Fruit fly (Drosophila melanogaster) whole organism, embryonic: ENCODE results near the gene CG12948.

Experiments
- B-H1 ChIP-seq: fragments of 200-800 bp; sonication (Bioruptor generic); IDR thresholded peaks from 3 replicates; pipeline ENCODE4 v1.3.6; 2022; ENCODE audit warnings: missing biosample characterization, missing genetic modification characterization
- CG10267 ChIP-seq: fragments of 200-800 bp; sonication (Bioruptor generic); optimal IDR thresholded peaks from 2 replicates; lab custom pipeline; 2018; ENCODE audit warnings: missing biosample characterization, mild to moderate bottlenecking, missing genetic modification characterization, moderate library complexity
- CG11456 ChIP-seq: fragments of 200-800 bp; sonication (Bioruptor generic); IDR thresholded peaks from 3 replicates; pipeline ENCODE4 v1.3.6; 2022; ENCODE audit warnings: missing biosample characterization, missing genetic modification characterization
- CG12071 ChIP-seq: fragments of 200-800 bp; sonication (Bioruptor generic); optimal IDR thresholded peaks from 3 replicates; lab custom pipeline; 2018; ENCODE audit warnings: missing biosample characterization, mild to moderate bottlenecking, missing genetic modification characterization
- CG13775 ChIP-seq: fragments of 200-800 bp; sonication (Bioruptor generic); optimal IDR thresholded peaks from 3 replicates; lab custom pipeline; 2017; ENCODE audit warnings: missing biosample characterization, mild to moderate bottlenecking, missing genetic modification characterization
- CG14050 ChIP-seq: fragments of 200-800 bp; sonication (Bioruptor generic); IDR thresholded peaks from 3 replicates; pipeline ENCODE4 v1.3.6; 2022; ENCODE audit warnings: missing biosample characterization, missing genetic modification characterization
- CG17361 ChIP-seq: fragments of 200-800 bp; sonication (Bioruptor generic); IDR thresholded peaks from 3 replicates; pipeline ENCODE4 v1.3.6; 2022; ENCODE audit warnings: missing biosample characterization, missing genetic modification characterization
- CG2120 ChIP-seq: fragments of 200-800 bp; sonication (Bioruptor generic); optimal IDR thresholded peaks from 3 replicates; lab custom pipeline; 2016; ENCODE audit warnings: missing biosample characterization, missing genetic modification characterization
- CG2199 ChIP-seq: fragments of 200-800 bp; sonication (Bioruptor generic); IDR thresholded peaks from 3 replicates; pipeline ENCODE4 v1.3.6; 2022; ENCODE audit warnings: missing biosample characterization, missing genetic modification characterization
- CG3281 ChIP-seq: fragments of 200-800 bp; sonication (Bioruptor generic); optimal IDR thresholded peaks from 3 replicates; lab custom pipeline; 2017; ENCODE audit warnings: missing biosample characterization, mild to moderate bottlenecking, missing genetic modification characterization
- CG4404 ChIP-seq: fragments of 200-800 bp; sonication (Bioruptor generic); IDR thresholded peaks from 2 replicates; pipeline ENCODE4 v1.3.6; 2022; ENCODE audit warnings: missing biosample characterization, missing genetic modification characterization
- CG7271 ChIP-seq: fragments of 200-800 bp; sonication (Bioruptor generic); optimal IDR thresholded peaks from 2 replicates; lab custom pipeline; 2018; ENCODE audit warnings: missing biosample characterization, mild to moderate bottlenecking, missing genetic modification characterization, moderate library complexity
- CG7372 ChIP-seq: fragments of 200-800 bp; sonication (Bioruptor generic); IDR thresholded peaks from 2 replicates; pipeline ENCODE4 v1.3.6; 2022; ENCODE audit warnings: missing biosample characterization, missing genetic modification characterization
- CG7987 ChIP-seq: fragments of 200-800 bp; sonication (Bioruptor generic); optimal IDR thresholded peaks from 2 replicates; lab custom pipeline; 2018; ENCODE audit warnings: missing biosample characterization, mild to moderate bottlenecking, missing genetic modification characterization, moderate library complexity
- CG8359 ChIP-seq: fragments of 200-800 bp; sonication (Bioruptor generic); optimal IDR thresholded peaks from 2 replicates; lab custom pipeline; 2017; ENCODE audit warnings: missing biosample characterization, mild to moderate bottlenecking, missing genetic modification characterization, borderline replicate concordance
- CG8478 ChIP-seq: fragments of >200 bp; optimal IDR thresholded peaks from 2 replicates; lab custom pipeline; 2018
- CG8944 ChIP-seq: fragments of 200-800 bp; sonication (Bioruptor generic); optimal IDR thresholded peaks from 3 replicates; lab custom pipeline; 2016; ENCODE audit warnings: missing biosample characterization, missing genetic modification characterization
- Deaf1 ChIP-seq: fragments of 200-800 bp; optimal IDR thresholded peaks from 3 replicates; lab custom pipeline; 2019; ENCODE audit warnings: missing biosample characterization, mild to moderate bottlenecking, missing genetic modification characterization, moderate library complexity
- Fer1 ChIP-seq: fragments of 200-800 bp; sonication (Bioruptor generic); optimal IDR thresholded peaks from 2 replicates; lab custom pipeline; 2017; ENCODE audit warnings: missing biosample characterization, mild to moderate bottlenecking, missing genetic modification characterization
- Gug ChIP-seq: fragments of 200-800 bp; sonication (Bioruptor generic); IDR thresholded peaks from 4 replicates; pipeline ENCODE4 v1.3.6; 2022; ENCODE audit warnings: missing biosample characterization, missing genetic modification characterization
- Hmr ChIP-seq: fragments of 200-800 bp; sonication (Bioruptor generic); optimal IDR thresholded peaks from 3 replicates; lab custom pipeline; 2017; ENCODE audit warnings: mild to moderate bottlenecking, missing biosample characterization, missing genetic modification reagents, missing genetic modification characterization
- Hsf ChIP-seq: fragments of 200-800 bp; sonication (Bioruptor generic); optimal IDR thresholded peaks from 3 replicates; lab custom pipeline; 2016; ENCODE audit warnings: missing biosample characterization, missing genetic modification characterization
- Lim3 ChIP-seq: fragments of 200-800 bp; sonication (Bioruptor generic); IDR thresholded peaks from 2 replicates; pipeline ENCODE4 v1.3.6; 2022; ENCODE audit warnings: missing biosample characterization, missing genetic modification characterization
- Mes4 ChIP-seq: fragments of 200-800 bp; sonication (Bioruptor generic); optimal IDR thresholded peaks from 2 replicates; lab custom pipeline; 2016; ENCODE audit warnings: missing biosample characterization, missing genetic modification characterization
- Ptx1 ChIP-seq: fragments of 200-800 bp; sonication (Bioruptor generic); IDR thresholded peaks from 2 replicates; pipeline ENCODE4 v1.3.6; 2022; ENCODE audit warnings: missing biosample characterization, missing genetic modification characterization
- Sox102F ChIP-seq: fragments of 200-800 bp; sonication (Bioruptor generic); optimal IDR thresholded peaks from 2 replicates; lab custom pipeline; 2018; ENCODE audit warnings: missing biosample characterization, mild to moderate bottlenecking, missing genetic modification characterization, moderate library complexity
- Spps ChIP-seq: fragments of 200-800 bp; sonication (Bioruptor generic); optimal IDR thresholded peaks from 2 replicates; lab custom pipeline; 2018; ENCODE audit warnings: missing biosample characterization, mild to moderate bottlenecking, missing genetic modification characterization
- Vsx1 ChIP-seq: fragments of 200-800 bp; sonication (Bioruptor generic); optimal IDR thresholded peaks from 2 replicates; lab custom pipeline; 2017; ENCODE audit warnings: missing biosample characterization, mild to moderate bottlenecking, missing genetic modification characterization, missing genetic modification reagents
- ash1 ChIP-seq: fragments of 200-800 bp; sonication (Bioruptor generic); optimal IDR thresholded peaks from 2 replicates; lab custom pipeline; 2018; ENCODE audit warnings: missing biosample characterization, mild to moderate bottlenecking, missing genetic modification characterization
- btn ChIP-seq: fragments of 200-800 bp; sonication (Bioruptor generic); optimal IDR thresholded peaks from 2 replicates; lab custom pipeline; 2016; ENCODE audit warnings: missing biosample characterization, missing genetic modification characterization
- dimm ChIP-seq: fragments of 200-800 bp; sonication (Bioruptor generic); IDR thresholded peaks from 2 replicates; pipeline ENCODE4 v1.3.6; 2022; ENCODE audit warnings: missing biosample characterization, missing genetic modification characterization
- fu2 ChIP-seq: fragments of 200-800 bp; sonication (Bioruptor generic); optimal IDR thresholded peaks from 2 replicates; lab custom pipeline; 2016; ENCODE audit warnings: missing biosample characterization, missing genetic modification characterization
- gem ChIP-seq: fragments of 200-800 bp; sonication (Bioruptor generic); optimal IDR thresholded peaks from 2 replicates; lab custom pipeline; 2019; ENCODE audit warnings: missing biosample characterization, mild to moderate bottlenecking, missing genetic modification characterization, moderate library complexity
- gt ChIP-seq: fragments of 200-800 bp; sonication (Bioruptor generic); IDR thresholded peaks from 2 replicates; pipeline ENCODE4 v1.3.6; 2022; ENCODE audit warnings: missing biosample characterization, missing genetic modification characterization
- hbn ChIP-seq: fragments of 200-800 bp; sonication (Bioruptor generic); IDR thresholded peaks from 2 replicates; pipeline ENCODE4 v1.3.6; 2022; ENCODE audit warnings: missing biosample characterization, missing genetic modification characterization; ENCODE audit not compliant: partially characterized antibody
- her ChIP-seq: fragments of 200-800 bp; sonication (Bioruptor generic); optimal IDR thresholded peaks from 2 replicates; lab custom pipeline; 2016; ENCODE audit warnings: missing biosample characterization, missing genetic modification characterization
- kni ChIP-seq: fragments of 200-800 bp; sonication (Bioruptor generic); optimal IDR thresholded peaks from 3 replicates; lab custom pipeline; 2017; ENCODE audit warnings: mild to moderate bottlenecking, missing biosample characterization, missing genetic modification reagents, missing genetic modification characterization
- knrl ChIP-seq: fragments of 200-800 bp; sonication (Bioruptor generic); IDR thresholded peaks from 3 replicates; pipeline ENCODE4 v1.3.6; 2022; ENCODE audit warnings: missing biosample characterization, missing genetic modification characterization; ENCODE audit not compliant: partially characterized antibody
- lmd ChIP-seq: fragments of 200-800 bp; sonication (Bioruptor generic); IDR thresholded peaks from 2 replicates; pipeline ENCODE4 v1.3.6; 2022; ENCODE audit warnings: missing biosample characterization, missing genetic modification characterization
- lov ChIP-seq, 2 experiments: fragments of 200-800 bp in 1 of 2; fragments of >200 bp in 1 of 2; sonication (Bioruptor generic) in 1 of 2; IDR thresholded peaks in 1 of 2; optimal IDR thresholded peaks in 1 of 2; 2 replicates in 1 of 2; 3 replicates in 1 of 2; pipeline versions ENCODE4 v1.3.6 to Lab custom; 2017 to 2022; ENCODE audit warnings: missing biosample characterization in 1 of 2, missing genetic modification characterization in 1 of 2
- luna ChIP-seq: fragments of 200-800 bp; sonication (Bioruptor generic); optimal IDR thresholded peaks from 2 replicates; lab custom pipeline; 2016; ENCODE audit warnings: missing biosample characterization, missing genetic modification characterization
- pros ChIP-seq: fragments of 200-800 bp; sonication (Bioruptor generic); optimal IDR thresholded peaks from 3 replicates; lab custom pipeline; 2019; ENCODE audit warnings: missing biosample characterization, mild to moderate bottlenecking, missing genetic modification characterization, moderate library complexity
- pum ChIP-seq: fragments of 200-800 bp; sonication (Bioruptor generic); optimal IDR thresholded peaks from 2 replicates; lab custom pipeline; 2016; ENCODE audit warnings: missing biosample characterization, missing genetic modification characterization
- ranshi ChIP-seq: fragments of 200-800 bp; sonication (Bioruptor generic); IDR thresholded peaks from 2 replicates; pipeline ENCODE4 v1.3.6; 2022; ENCODE audit warnings: missing biosample characterization, missing genetic modification characterization
- so ChIP-seq: fragments of 200-800 bp; sonication (Bioruptor generic); IDR thresholded peaks from 3 replicates; pipeline ENCODE4 v1.3.6; 2022; ENCODE audit warnings: missing biosample characterization, missing genetic modification characterization
- trem ChIP-seq: fragments of 200-800 bp; optimal IDR thresholded peaks from 3 replicates; lab custom pipeline; 2019; ENCODE audit warnings: missing biosample characterization, mild to moderate bottlenecking, missing genetic modification characterization, moderate library complexity
- trh ChIP-seq: fragments of 200-800 bp; sonication (Bioruptor generic); optimal IDR thresholded peaks from 2 replicates; lab custom pipeline; 2016; ENCODE audit warnings: missing biosample characterization, missing genetic modification characterization
- unpg ChIP-seq: fragments of 200-800 bp; sonication (Bioruptor generic); optimal IDR thresholded peaks from 3 replicates; lab custom pipeline; 2018; ENCODE audit warnings: missing biosample characterization, mild to moderate bottlenecking, missing genetic modification characterization, moderate library complexity
- zen ChIP-seq: fragments of 200-800 bp; sonication (Bioruptor generic); optimal IDR thresholded peaks from 3 replicates; lab custom pipeline; 2018; ENCODE audit warnings: missing biosample characterization, mild to moderate bottlenecking, missing genetic modification characterization, moderate library complexity

Gene CG12948

dm6 chr3R:9759360-9760191, 12.0 kb upstream of the CG12948 start, which contains the start of gene Mpi (continued):
- peak; percentile 33 for TF ChIP-seq CG3281 (GFP tag; lab: Kevin White, UChicago)
- no peak for TF ChIP-seq unpg
- TF ChIP-seq Spps (tag; lab: Kevin White, UChicago) = no peak
- no peak for TF ChIP-seq dimm (GFP tag; lab: Robert Waterston, UW)
- TF ChIP-seq gem (tag; lab: Kevin White, UChicago) = no peak
- TF ChIP-seq ranshi (GFP tag; lab: Robert Waterston, UW) = no peak
- TF ChIP-seq B-H1 (GFP tag; lab: Robert Waterston, UW) = no peak; the same call in 2 of the 3 replicates
- peak; percentile 100 for TF ChIP-seq CG8359
- TF ChIP-seq kni (GFP tag; lab: Kevin White, UChicago) = no peak
- TF ChIP-seq trh (GFP tag; lab: Kevin White, UChicago) = no peak
- no peak for TF ChIP-seq CG4404 (GFP tag; lab: Robert Waterston, UW)
- TF ChIP-seq CG12071 (GFP tag; lab: Kevin White, UChicago) = no peak
- TF ChIP-seq lmd = peak; percentile 17; the same call in 1 of the 2 replicates
- TF ChIP-seq CG2199 = no peak
- TF ChIP-seq Mes4 (GFP tag; lab: Kevin White, UChicago) = no peak
- no peak for TF ChIP-seq pros (GFP tag; lab: Kevin White, UChicago)
- TF ChIP-seq Hsf = peak; percentile 13
- TF ChIP-seq Gug (GFP tag; lab: Robert Waterston, UW) = no peak
- TF ChIP-seq CG8478 (lab: Kevin White, UChicago) = no peak
- no peak for TF ChIP-seq luna (GFP tag; lab: Kevin White, UChicago)
- TF ChIP-seq Vsx1 = no peak
- no peak for TF ChIP-seq CG14050 (GFP tag; lab: Robert Waterston, UW)
- no peak for TF ChIP-seq Sox102F (GFP tag; lab: Kevin White, UChicago)
- peak; percentile 22 for TF ChIP-seq CG7987
- TF ChIP-seq hbn = peak; percentile 43; the same call in 1 of the 2 replicates
- TF ChIP-seq fu2 = no peak
- TF ChIP-seq her (GFP tag; lab: Kevin White, UChicago) = no peak
- TF ChIP-seq zen (tag; lab: Kevin White, UChicago) = peak; percentile 78
- TF ChIP-seq Hmr (GFP tag; lab: Kevin White, UChicago) = no peak
- no peak for TF ChIP-seq btn (GFP tag; lab: Kevin White, UChicago)
- TF ChIP-seq pum (GFP tag; lab: Kevin White, UChicago) = no peak
- peak; percentile 55 for TF ChIP-seq CG2120 (GFP tag; lab: Kevin White, UChicago)
- TF ChIP-seq Fer1 = peak; percentile 43
- no peak for TF ChIP-seq CG7372 (GFP tag; lab: Robert Waterston, UW)
- no peak for TF ChIP-seq CG8944 (GFP tag; lab: Kevin White, UChicago)
- TF ChIP-seq trem (tag; lab: Kevin White, UChicago) = peak; percentile 58
- no peak for TF ChIP-seq CG11456
- TF ChIP-seq so (GFP tag; lab: Robert Waterston, UW) = 0 out of 3 replicates have a peak, but pooled peaks have one; percentile 30
- no peak for TF ChIP-seq Lim3 (GFP tag; lab: Robert Waterston, UW)
- TF ChIP-seq CG13775 (GFP tag; lab: Kevin White, UChicago) = no peak
- no peak; the same call in 1 of the 3 replicates for TF ChIP-seq CG17361 (GFP tag; lab: Robert Waterston, UW)
- peak; percentile 48 for TF ChIP-seq CG10267 (tag; lab: Kevin White, UChicago)
- TF ChIP-seq Deaf1 (tag; lab: Kevin White, UChicago) = no peak
- no peak for TF ChIP-seq gt (GFP tag; lab: Robert Waterston, UW)
- TF ChIP-seq knrl = peak; percentile 49; the same call in 2 of the 3 replicates
- TF ChIP-seq lov (optimal IDR thresholded peaks at IDR 0.05; lab: Kevin White, UChicago) = no peak
- no peak for TF ChIP-seq lov (GFP tag; IDR thresholded peaks at IDR 0.05; lab: Robert Waterston, UW)
- no peak for TF ChIP-seq ash1 (GFP tag; lab: Kevin White, UChicago)
- TF ChIP-seq CG7271 = no peak
- TF ChIP-seq Ptx1 (GFP tag; lab: Robert Waterston, UW) = no peak
